Fruit fly (Drosophila melanogaster) Kc167 (cell line): ENCODE measurements around the gene Mt2.

Source experiments
- Myc ChIP-seq: fragments of >200 bp; optimal IDR thresholded peaks from 2 replicates; lab custom pipeline; 2017; ENCODE audit warnings: missing external identifiers
- Sin3A ChIP-seq: fragments of >200 bp; optimal IDR thresholded peaks from 2 replicates; lab custom pipeline; 2018; ENCODE audit warnings: missing external identifiers
- insv ChIP-seq: fragments of >200 bp; optimal IDR thresholded peaks from 3 replicates; lab custom pipeline; 2018; ENCODE audit warnings: missing external identifiers
- psq ChIP-seq: fragments of >200 bp; optimal IDR thresholded peaks from 2 replicates; lab custom pipeline; 2017; ENCODE audit warnings: missing external identifiers
- ttk ChIP-seq: sonication (Bioruptor generic); optimal IDR thresholded peaks from 2 replicates; lab custom pipeline; 2017; ENCODE audit warnings: missing external identifiers

DNA sequence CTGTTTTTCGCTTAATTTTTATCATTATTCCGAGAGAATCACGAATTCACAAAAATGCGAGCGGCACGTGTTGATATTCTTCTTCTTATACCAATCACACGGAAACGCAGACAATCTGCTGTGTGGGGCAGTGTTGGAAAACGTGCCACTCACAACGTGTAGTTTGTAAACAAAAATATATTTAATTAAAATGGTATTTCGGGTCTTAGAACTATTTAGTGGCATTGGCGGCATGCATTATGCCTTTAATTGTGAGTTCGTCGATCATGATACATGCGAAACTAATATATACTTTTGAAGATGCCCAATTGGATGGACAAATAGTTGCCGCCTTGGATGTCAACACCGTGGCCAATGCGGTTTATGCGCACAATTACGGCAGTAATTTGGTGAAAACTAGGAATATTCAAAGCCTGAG, at the start of gene Mt2, which contains the start of gene CG6712:
- TF ChIP-seq Myc (lab: Kevin White, UChicago) (no peak), ttk (lab: Kevin White, UChicago) (no peak), psq (lab: Kevin White, UChicago) (no peak), Sin3A (no peak), insv (lab: Kevin White, UChicago) (no peak)
